Worm (Caenorhabditis elegans) whole organism, L4 larva: ENCODE results near the gene fbxb-74.

ENCODE experiments used
- T20F7.1 ChIP-seq: fragments of 200-800 bp; sonication (Bioruptor generic); optimal IDR thresholded peaks from 2 replicates; lab custom pipeline; 2018; ENCODE audit warnings: mild to moderate bottlenecking, missing genetic modification characterization, missing compliant biosample characterization
- Y105C5A.15 ChIP-seq: fragments of 200-800 bp; sonication (Bioruptor generic); IDR thresholded peaks from 2 replicates; pipeline ENCODE4 v1.3.6; 2022; ENCODE audit warnings: missing genetic modification characterization, missing compliant biosample characterization
- aha-1 ChIP-seq: fragments of 150-350 bp; peaks from one replicate; lab custom pipeline; 2014; ENCODE audit warnings: missing biosample characterization, missing genetic modification characterization
- aly-2 ChIP-seq: sonication (generic microtip); optimal IDR thresholded peaks from 2 replicates; lab custom pipeline; 2018; ENCODE audit warnings: missing biosample characterization, missing genetic modification characterization
- ama-1 ChIP-seq: fragments of 150-350 bp; optimal IDR thresholded peaks from 2 replicates; lab custom pipeline; 2014; ENCODE audit warnings: inconsistent platforms, mixed read lengths
- arid-1 ChIP-seq: fragments of 200-800 bp; sonication (Bioruptor generic); conservative IDR thresholded peaks from 2 replicates; pipeline ENCODE4 v1.3.6; 2022; ENCODE audit warnings: missing genetic modification reagents, missing genetic modification characterization, missing compliant biosample characterization
- ceh-20 ChIP-seq: fragments of 200-800 bp; sonication (Bioruptor generic); IDR thresholded peaks from 2 replicates; pipeline ENCODE4 v1.3.6; 2022; ENCODE audit warnings: missing genetic modification reagents, missing genetic modification characterization, missing compliant biosample characterization
- ceh-44 ChIP-seq: fragments of 200-800 bp; sonication (Bioruptor generic); IDR thresholded peaks from 2 replicates; pipeline ENCODE4 v1.3.6; 2022; ENCODE audit warnings: missing genetic modification reagents, missing genetic modification characterization, missing compliant biosample characterization
- daf-16 ChIP-seq, 3 experiments: sonication (generic microtip); optimal IDR thresholded peaks; 2 replicates each; lab custom pipeline; 2016 to 2017; ENCODE audit warnings: missing genetic modification characterization in 3 of 3, missing genetic modification reagents in 3 of 3, mild to moderate bottlenecking in 2 of 3, missing compliant biosample characterization in 2 of 3, missing biosample characterization in 1 of 3, moderate library complexity in 1 of 3
- dmd-6 ChIP-seq: fragments of 200-800 bp; sonication (Bioruptor generic); IDR thresholded peaks from 2 replicates; pipeline ENCODE4 v1.3.6; 2022; ENCODE audit warnings: missing genetic modification reagents, missing genetic modification characterization, missing compliant biosample characterization
- dpl-1 ChIP-seq: fragments of 150-350 bp; optimal IDR thresholded peaks from 2 replicates; lab custom pipeline; 2014; ENCODE audit warnings: missing biosample characterization, missing genetic modification reagents, missing genetic modification characterization
- dve-1 ChIP-seq: sonication (generic microtip); optimal IDR thresholded peaks from 2 replicates; lab custom pipeline; 2017; ENCODE audit warnings: antibody characterized with exemption, mild to moderate bottlenecking, missing genetic modification characterization, missing compliant biosample characterization; ENCODE audit not compliant: insufficient read depth
- egl-43 ChIP-seq: fragments of 200-800 bp; sonication (Bioruptor generic); IDR thresholded peaks from 2 replicates; pipeline ENCODE4 v1.3.6; 2022; ENCODE audit warnings: missing genetic modification reagents, missing genetic modification characterization, missing compliant biosample characterization
- fkh-10 ChIP-seq: fragments of 150-350 bp; optimal IDR thresholded peaks from 2 replicates; lab custom pipeline; 2014; ENCODE audit warnings: missing biosample characterization, missing genetic modification reagents, missing genetic modification characterization
- hif-1 ChIP-seq, 2 experiments: sonication (generic microtip); optimal IDR thresholded peaks; 2 replicates each; lab custom pipeline; 2016 to 2017; ENCODE audit warnings: missing compliant biosample characterization in 2 of 2, missing genetic modification characterization in 2 of 2, missing genetic modification reagents in 2 of 2, missing genotype in 2 of 2, mild to moderate bottlenecking in 1 of 2
- hlh-11 ChIP-seq: fragments of 200-800 bp; sonication (Bioruptor generic); optimal IDR thresholded peaks from 2 replicates; lab custom pipeline; 2018; ENCODE audit warnings: mild to moderate bottlenecking, missing genetic modification characterization, missing compliant biosample characterization
- hlh-30 ChIP-seq: sonication (generic microtip); optimal IDR thresholded peaks from 2 replicates; lab custom pipeline; 2017; ENCODE audit warnings: antibody characterized with exemption, mild to moderate bottlenecking, missing genetic modification characterization, missing compliant biosample characterization; ENCODE audit not compliant: insufficient read depth
- lin-1 ChIP-seq: fragments of 200-800 bp; sonication (Bioruptor generic); IDR thresholded peaks from 2 replicates; pipeline ENCODE4 v1.3.6; 2022; ENCODE audit warnings: missing genetic modification reagents, missing genetic modification characterization, missing compliant biosample characterization
- lin-15B ChIP-seq: fragments of 150-350 bp; sonication (generic microtip); optimal IDR thresholded peaks from 3 replicates; lab custom pipeline; 2014; ENCODE audit warnings: missing biosample characterization, missing genetic modification characterization
- lin-29 ChIP-seq: fragments of 200-800 bp; sonication (Bioruptor generic); IDR thresholded peaks from 2 replicates; pipeline ENCODE4 v1.3.6; 2022; ENCODE audit warnings: missing genetic modification reagents, missing genetic modification characterization, missing compliant biosample characterization
- lsy-2 ChIP-seq, 2 experiments: fragments of 150-350 bp in 1 of 2; sonication (generic microtip) in 1 of 2; optimal IDR thresholded peaks; 2 replicates each; lab custom pipeline; 2014 to 2017; ENCODE audit warnings: missing biosample characterization in 2 of 2, missing genetic modification characterization in 2 of 2
- madf-9 ChIP-seq: fragments of 200-800 bp; sonication (Bioruptor generic); conservative IDR thresholded peaks from 2 replicates; pipeline ENCODE4 v1.3.6; 2022; ENCODE audit warnings: missing genetic modification reagents, missing genetic modification characterization, missing compliant biosample characterization
- mdl-1 ChIP-seq, 2 experiments: fragments of 150-350 bp in 1 of 2; sonication (generic microtip) in 1 of 2; optimal IDR thresholded peaks; 2 replicates each; lab custom pipeline; 2014 to 2017; ENCODE audit warnings: missing biosample characterization in 2 of 2, missing genetic modification characterization in 2 of 2
- mdt-29 ChIP-seq: fragments of 200-800 bp; sonication (Bioruptor generic); IDR thresholded peaks from 2 replicates; pipeline ENCODE4 v1.3.6; 2022; ENCODE audit warnings: missing genetic modification reagents, missing genetic modification characterization, missing compliant biosample characterization
- mep-1 ChIP-seq: fragments of 150-350 bp; sonication (generic microtip); optimal IDR thresholded peaks from 3 replicates; lab custom pipeline; 2014; ENCODE audit warnings: missing biosample characterization, missing genetic modification characterization
- mes-2 ChIP-seq: sonication (generic microtip); optimal IDR thresholded peaks from 2 replicates; lab custom pipeline; 2016; ENCODE audit warnings: missing genotype, mild to moderate bottlenecking, missing genetic modification characterization, missing compliant biosample characterization; ENCODE audit not compliant: poor library complexity, severe bottlenecking
- mxl-3 ChIP-seq: fragments of 200-800 bp; sonication (Bioruptor generic); optimal IDR thresholded peaks from 2 replicates; lab custom pipeline; 2018; ENCODE audit warnings: mild to moderate bottlenecking, missing genetic modification characterization, missing compliant biosample characterization
- nhr-11 ChIP-seq: fragments of 150-350 bp; optimal IDR thresholded peaks from 2 replicates; lab custom pipeline; 2014; ENCODE audit warnings: missing biosample characterization, missing genetic modification characterization
- nhr-111 ChIP-seq: fragments of 200-800 bp; sonication (Bioruptor generic); optimal IDR thresholded peaks from 2 replicates; lab custom pipeline; 2018; ENCODE audit warnings: mild to moderate bottlenecking, missing genetic modification characterization, missing compliant biosample characterization
- nhr-25 ChIP-seq: sonication (generic microtip); optimal IDR thresholded peaks from 2 replicates; lab custom pipeline; 2017; ENCODE audit warnings: missing genetic modification characterization, mild to moderate bottlenecking, missing compliant biosample characterization, antibody characterized with exemption, moderate library complexity, borderline replicate concordance; ENCODE audit not compliant: insufficient read depth
- nhr-28 ChIP-seq: fragments of 150-350 bp; optimal IDR thresholded peaks from 2 replicates; lab custom pipeline; 2014; ENCODE audit warnings: missing biosample characterization, missing genetic modification characterization
- nhr-48 ChIP-seq: sonication (generic microtip); optimal IDR thresholded peaks from 2 replicates; lab custom pipeline; 2016; ENCODE audit warnings: mild to moderate bottlenecking, missing genetic modification characterization, missing compliant biosample characterization
- nhr-77 ChIP-seq: fragments of 150-350 bp; optimal IDR thresholded peaks from 2 replicates; lab custom pipeline; 2014; ENCODE audit warnings: missing biosample characterization, missing genetic modification characterization
- pha-4 ChIP-seq, 2 experiments: fragments of 150-350 bp in 1 of 2; fragments of 200-800 bp in 1 of 2; sonication (Bioruptor generic) in 1 of 2; IDR thresholded peaks in 1 of 2; optimal IDR thresholded peaks in 1 of 2; 2 replicates each; pipeline versions ENCODE4 v1.3.6 to Lab custom; 2014 to 2022; ENCODE audit warnings: missing genetic modification characterization in 2 of 2, missing genetic modification reagents in 2 of 2, missing biosample characterization in 1 of 2, missing compliant biosample characterization in 1 of 2
- pqm-1 ChIP-seq: sonication (generic microtip); optimal IDR thresholded peaks from 2 replicates; lab custom pipeline; 2017; ENCODE audit warnings: missing biosample characterization, missing genetic modification characterization
- saeg-2 ChIP-seq: fragments of 200-800 bp; sonication (Bioruptor generic); IDR thresholded peaks from 2 replicates; pipeline ENCODE4 v1.3.6; 2022; ENCODE audit warnings: missing genetic modification reagents, missing genetic modification characterization, missing compliant biosample characterization
- tra-1 ChIP-seq: fragments of 200-800 bp; sonication (Bioruptor generic); IDR thresholded peaks from 2 replicates; pipeline ENCODE4 v1.3.6; 2022; ENCODE audit warnings: missing genetic modification reagents, missing genetic modification characterization, missing compliant biosample characterization
- unc-62 ChIP-seq, 3 experiments: fragments of 150-350 bp in 1 of 3; sonication (generic microtip); optimal IDR thresholded peaks in 2 of 3; peaks in 1 of 3; 1 replicate in 1 of 3; 2 replicates in 2 of 3; lab custom pipeline; 2014 to 2017; ENCODE audit warnings: missing biosample characterization in 3 of 3, missing genetic modification characterization in 3 of 3, missing genetic modification reagents in 3 of 3, missing genotype in 1 of 3
- zag-1 ChIP-seq: fragments of 150-350 bp; optimal IDR thresholded peaks from 2 replicates; lab custom pipeline; 2014; ENCODE audit warnings: missing biosample characterization, missing genetic modification characterization
- zfp-2 ChIP-seq: sonication (generic microtip); optimal IDR thresholded peaks from 2 replicates; lab custom pipeline; 2016; ENCODE audit warnings: mild to moderate bottlenecking, missing genetic modification characterization, missing compliant biosample characterization

Gene fbxb-74

DNA sequence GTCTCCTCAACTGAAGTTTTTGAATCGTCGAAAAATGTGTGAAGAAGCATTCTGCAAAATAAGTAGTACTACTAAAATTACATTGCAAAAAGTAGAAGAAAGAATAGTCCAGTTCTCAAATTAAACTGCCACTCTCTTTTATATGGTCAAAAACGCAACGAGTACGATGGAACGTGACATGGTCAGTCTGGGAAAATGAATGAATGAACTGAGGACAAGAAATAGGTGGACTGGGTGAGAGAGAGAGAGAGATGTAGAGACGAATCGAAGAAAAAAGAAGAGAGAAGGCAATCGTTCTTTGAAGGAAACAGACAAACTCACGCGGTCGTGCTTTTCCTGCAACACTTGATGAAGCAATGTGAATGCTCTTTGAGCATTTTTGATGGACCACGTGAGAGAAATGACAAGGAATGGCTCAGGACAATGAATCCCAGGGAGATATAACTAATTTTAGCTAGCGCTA, 38.0 kb upstream of the fbxb-74 start, which contains the start of gene M01H9.3:
Gene M01H9.3, minus strand, starts transcription at position 51 of the 463 bp plus-strand sequence.
- TF ChIP-seq fkh-10 (GFP tag; lab: Kevin White, UChicago) (no peak), mdt-29 (peak; percentile 49; the same call in 1 of the 2 replicates), hif-1 (tag; optimal IDR thresholded peaks at IDR 0.05; lab: Kevin White, UChicago) (peak in 1 of 2 experiments; percentile 87), nhr-48 (peak; percentile 66), egl-43 (GFP tag; lab: Robert Waterston, UW) (no peak), nhr-28 (tag; lab: Kevin White, UChicago) (peak; percentile 74), nhr-11 (peak; percentile 61), daf-16 (GFP tag; optimal IDR thresholded peaks at IDR 0.05; lab: Kevin White, UChicago) (no peak), daf-16 (tag; optimal IDR thresholded peaks at IDR 0.05; lab: Kevin White, UChicago) (peak; percentile 44), lin-1 (0 out of 2 replicates have a peak, but pooled peaks have one; percentile 11), pqm-1 (no peak), dve-1 (tag; lab: Kevin White, UChicago) (peak; percentile 74), zag-1 (tag; lab: Kevin White, UChicago) (no peak), mdl-1 (tag; optimal IDR thresholded peaks at IDR 0.05; lab: Kevin White, UChicago) (peak; percentile 31 to 95), lsy-2 (tag; optimal IDR thresholded peaks at IDR 0.05; lab: Kevin White, UChicago) (peak in 1 of 2 experiments; percentile 67), lin-15B (tag; lab: Kevin White, UChicago) (no peak), mes-2 (tag; lab: Kevin White, UChicago) (peak; percentile 42), mep-1 (tag; lab: Kevin White, UChicago) (peak; percentile 66), mxl-3 (GFP tag; lab: Kevin White, UChicago) (peak; percentile 46), unc-62 (GFP tag; optimal IDR thresholded peaks at IDR 0.05 in 1 of 2; lab: Kevin White, UChicago) (peak in 1 of 2 experiments; percentile 87), unc-62 (tag; optimal IDR thresholded peaks at IDR 0.05; lab: Kevin White, UChicago) (no peak), zfp-2 (tag; lab: Kevin White, UChicago) (no peak), ceh-20 (GFP tag; lab: Robert Waterston, UW) (peak; percentile 70), hlh-11 (tag; lab: Kevin White, UChicago) (peak; percentile 87), nhr-77 (peak; percentile 20), aly-2 (tag; lab: Kevin White, UChicago) (no peak), ama-1 (lab: Kevin White, UChicago) (peak; percentile 86), T20F7.1 (peak; percentile 26), nhr-25 (tag; lab: Kevin White, UChicago) (peak; percentile 44), dpl-1 (GFP tag; lab: Kevin White, UChicago) (peak; percentile 11), aha-1 (tag; lab: Kevin White, UChicago) (peak; percentile 95), dmd-6 (GFP tag; lab: Robert Waterston, UW) (peak; percentile 87), pha-4 (GFP tag; IDR thresholded peaks at IDR 0.05; lab: Robert Waterston, UW) (no peak), pha-4 (tag; optimal IDR thresholded peaks at IDR 0.05; lab: Kevin White, UChicago) (peak; percentile 36), hlh-30 (tag; lab: Kevin White, UChicago) (peak; percentile 95)

ce11 chrIV:4475362-4476086, 36.4 kb upstream of the fbxb-74 start:
- peak in 1 of 2 experiments; percentile 5 for TF ChIP-seq lsy-2 (tag; optimal IDR thresholded peaks at IDR 0.05; lab: Kevin White, UChicago)
- peak; percentile 17 for TF ChIP-seq nhr-48
- peak; percentile 66 for TF ChIP-seq dve-1 (tag; lab: Kevin White, UChicago)
- TF ChIP-seq pqm-1: peak; percentile 24
- peak; percentile 17 for TF ChIP-seq hlh-11 (tag; lab: Kevin White, UChicago)
- no peak for TF ChIP-seq nhr-111 (GFP tag; lab: Kevin White, UChicago)
- TF ChIP-seq lin-29 (GFP tag; lab: Robert Waterston, UW): no peak
- TF ChIP-seq Y105C5A.15: no peak
- TF ChIP-seq arid-1 (GFP tag; lab: Robert Waterston, UW): no peak
- peak; percentile 22; the same call in 1 of the 2 replicates for TF ChIP-seq pha-4 (GFP tag; IDR thresholded peaks at IDR 0.05; lab: Robert Waterston, UW)
- TF ChIP-seq pha-4 (tag; optimal IDR thresholded peaks at IDR 0.05; lab: Kevin White, UChicago): no peak
- no peak for TF ChIP-seq mdl-1 (tag; optimal IDR thresholded peaks at IDR 0.05; lab: Kevin White, UChicago)
- no peak for TF ChIP-seq egl-43 (GFP tag; lab: Robert Waterston, UW)
- peak; percentile 89 for TF ChIP-seq aha-1 (tag; lab: Kevin White, UChicago)
- no peak for TF ChIP-seq daf-16 (GFP tag; optimal IDR thresholded peaks at IDR 0.05; lab: Kevin White, UChicago)
- TF ChIP-seq daf-16 (tag; optimal IDR thresholded peaks at IDR 0.05; lab: Kevin White, UChicago): peak; percentile 47
- TF ChIP-seq ceh-44 (GFP tag; lab: Robert Waterston, UW): no peak
- TF ChIP-seq nhr-28 (tag; lab: Kevin White, UChicago): peak; percentile 39
- TF ChIP-seq dmd-6 (GFP tag; lab: Robert Waterston, UW): 0 out of 2 replicates have a peak, but pooled peaks have one; percentile 13
- TF ChIP-seq tra-1 (GFP tag; lab: Robert Waterston, UW): 0 out of 2 replicates have a peak, but pooled peaks have one; percentile 18
- peak; percentile 47 for TF ChIP-seq hlh-30 (tag; lab: Kevin White, UChicago)
- TF ChIP-seq saeg-2 (GFP tag; lab: Robert Waterston, UW): 0 out of 2 replicates have a peak, but pooled peaks have one; percentile 6
- peak; percentile 34 for TF ChIP-seq ama-1 (lab: Kevin White, UChicago)
- TF ChIP-seq mxl-3 (GFP tag; lab: Kevin White, UChicago): peak; percentile 74
- no peak for TF ChIP-seq madf-9 (GFP tag; lab: Robert Waterston, UW)
- TF ChIP-seq, all 104 proteins: peak for 15
